Worm (Caenorhabditis elegans) whole organism, L2 larva: ENCODE data around the gene C49H3.6.

Source experiments
- C34F6.9 ChIP-seq: fragments of 150-350 bp; optimal IDR thresholded peaks from 2 replicates; lab custom pipeline; 2014; ENCODE audit warnings: missing biosample characterization, missing genetic modification characterization
- F13H6.1 ChIP-seq: sonication (generic microtip); optimal IDR thresholded peaks from 2 replicates; lab custom pipeline; 2016; ENCODE audit warnings: missing genetic modification characterization, missing compliant biosample characterization
- Y55F3AM.14 ChIP-seq: fragments of 200-800 bp; sonication (Bioruptor generic); optimal IDR thresholded peaks from 2 replicates; lab custom pipeline; 2018; ENCODE audit warnings: mild to moderate bottlenecking, missing genetic modification characterization, missing compliant biosample characterization
- alr-1 ChIP-seq: fragments of 150-350 bp; optimal IDR thresholded peaks from 2 replicates; lab custom pipeline; 2014; ENCODE audit warnings: missing biosample characterization, missing genetic modification characterization
- aly-2 ChIP-seq: fragments of 150-350 bp; optimal IDR thresholded peaks from 2 replicates; lab custom pipeline; 2014; ENCODE audit warnings: missing biosample characterization, missing genetic modification characterization
- blmp-1 ChIP-seq: sonication (generic microtip); optimal IDR thresholded peaks from 2 replicates; lab custom pipeline; 2017; ENCODE audit warnings: missing genetic modification characterization, mild to moderate bottlenecking, missing compliant biosample characterization, antibody characterized with exemption, moderate library complexity; ENCODE audit not compliant: insufficient read depth
- ceh-16 ChIP-seq: fragments of 150-350 bp; optimal IDR thresholded peaks from 2 replicates; lab custom pipeline; 2014; ENCODE audit warnings: missing biosample characterization, missing genetic modification characterization
- ceh-82 ChIP-seq: fragments of 150-350 bp; optimal IDR thresholded peaks from 2 replicates; lab custom pipeline; 2014; ENCODE audit warnings: missing biosample characterization, missing genetic modification characterization
- dmd-4 ChIP-seq: sonication (generic microtip); optimal IDR thresholded peaks from 2 replicates; lab custom pipeline; 2017; ENCODE audit warnings: missing biosample characterization, missing genetic modification characterization
- egl-27 ChIP-seq: sonication (generic microtip); optimal IDR thresholded peaks from 3 replicates; lab custom pipeline; 2017; ENCODE audit warnings: missing biosample characterization, missing genetic modification reagents, missing genetic modification characterization
- elt-3 ChIP-seq: sonication (generic microtip); optimal IDR thresholded peaks from 2 replicates; lab custom pipeline; 2017; ENCODE audit warnings: missing biosample characterization, missing genetic modification characterization
- fos-1 ChIP-seq: fragments of 150-350 bp; optimal IDR thresholded peaks from 2 replicates; lab custom pipeline; 2014; ENCODE audit warnings: missing biosample characterization, missing genetic modification characterization
- gmeb-1 ChIP-seq: fragments of 150-350 bp; optimal IDR thresholded peaks from 2 replicates; lab custom pipeline; 2014; ENCODE audit warnings: missing biosample characterization, missing genetic modification characterization
- lin-11 ChIP-seq: fragments of 150-350 bp; sonication (generic microtip); optimal IDR thresholded peaks from 2 replicates; lab custom pipeline; 2014; ENCODE audit warnings: missing biosample characterization, missing genetic modification characterization, inconsistent platforms, mixed read lengths
- lin-13 ChIP-seq: fragments of 150-350 bp; optimal IDR thresholded peaks from 2 replicates; lab custom pipeline; 2014; ENCODE audit warnings: missing biosample characterization, missing genetic modification reagents, missing genetic modification characterization
- lin-39 ChIP-seq: fragments of 150-350 bp; optimal IDR thresholded peaks from 2 replicates; lab custom pipeline; 2014; ENCODE audit warnings: missing biosample characterization, missing genetic modification reagents, missing genetic modification characterization
- lsy-2 ChIP-seq, 2 experiments: fragments of 150-350 bp in 1 of 2; sonication (generic microtip) in 1 of 2; optimal IDR thresholded peaks; 2 replicates each; lab custom pipeline; 2014 to 2017; ENCODE audit warnings: missing biosample characterization in 2 of 2, missing genetic modification characterization in 2 of 2
- mab-5 ChIP-seq: fragments of 150-350 bp; optimal IDR thresholded peaks from 2 replicates; lab custom pipeline; 2014; ENCODE audit warnings: missing biosample characterization, missing genetic modification characterization
- mbf-1 ChIP-seq: sonication (generic microtip); optimal IDR thresholded peaks from 2 replicates; lab custom pipeline; 2017; ENCODE audit warnings: missing biosample characterization, missing genetic modification characterization
- mdl-1 ChIP-seq, 2 experiments: fragments of 150-350 bp in 1 of 2; sonication (generic microtip) in 1 of 2; optimal IDR thresholded peaks; 2 replicates each; lab custom pipeline; 2017; ENCODE audit warnings: missing biosample characterization in 2 of 2, missing genetic modification characterization in 2 of 2
- nhr-129 ChIP-seq: fragments of 150-350 bp; optimal IDR thresholded peaks from 2 replicates; lab custom pipeline; 2014; ENCODE audit warnings: missing biosample characterization, missing genetic modification characterization
- nhr-237 ChIP-seq: fragments of 150-350 bp; optimal IDR thresholded peaks from 2 replicates; lab custom pipeline; 2014; ENCODE audit warnings: missing biosample characterization, missing genetic modification characterization
- nhr-77 ChIP-seq: fragments of 150-350 bp; optimal IDR thresholded peaks from 2 replicates; lab custom pipeline; 2014; ENCODE audit warnings: missing biosample characterization, missing genetic modification characterization
- sem-4 ChIP-seq: fragments of 150-350 bp; optimal IDR thresholded peaks from 2 replicates; lab custom pipeline; 2014; ENCODE audit warnings: missing biosample characterization, missing genetic modification reagents, missing genetic modification characterization
- skn-1 ChIP-seq: sonication (generic microtip); optimal IDR thresholded peaks from 2 replicates; lab custom pipeline; 2017; ENCODE audit warnings: missing biosample characterization, missing genetic modification characterization
- sma-3 ChIP-seq: sonication (generic microtip); optimal IDR thresholded peaks from 2 replicates; lab custom pipeline; 2016; ENCODE audit warnings: missing genetic modification reagents, missing genetic modification characterization, missing compliant biosample characterization
- snpc-4 ChIP-seq: fragments of 150-350 bp; optimal IDR thresholded peaks from 2 replicates; lab custom pipeline; 2014; ENCODE audit warnings: missing biosample characterization, missing genetic modification characterization
- unc-55 ChIP-seq: fragments of 150-350 bp; sonication (generic microtip); optimal IDR thresholded peaks from 3 replicates; lab custom pipeline; 2014; ENCODE audit warnings: missing biosample characterization, missing genetic modification reagents, missing genetic modification characterization
- unc-62 ChIP-seq: fragments of 150-350 bp; optimal IDR thresholded peaks from 2 replicates; lab custom pipeline; 2014; ENCODE audit warnings: missing biosample characterization, missing genetic modification reagents, missing genetic modification characterization
- zag-1 ChIP-seq: fragments of 150-350 bp; optimal IDR thresholded peaks from 2 replicates; lab custom pipeline; 2014; ENCODE audit warnings: missing biosample characterization, missing genetic modification characterization
- ztf-11 ChIP-seq: sonication (generic microtip); optimal IDR thresholded peaks from 2 replicates; lab custom pipeline; 2017; ENCODE audit warnings: missing biosample characterization, missing genetic modification characterization

The C49H3.6 gene

DNA sequence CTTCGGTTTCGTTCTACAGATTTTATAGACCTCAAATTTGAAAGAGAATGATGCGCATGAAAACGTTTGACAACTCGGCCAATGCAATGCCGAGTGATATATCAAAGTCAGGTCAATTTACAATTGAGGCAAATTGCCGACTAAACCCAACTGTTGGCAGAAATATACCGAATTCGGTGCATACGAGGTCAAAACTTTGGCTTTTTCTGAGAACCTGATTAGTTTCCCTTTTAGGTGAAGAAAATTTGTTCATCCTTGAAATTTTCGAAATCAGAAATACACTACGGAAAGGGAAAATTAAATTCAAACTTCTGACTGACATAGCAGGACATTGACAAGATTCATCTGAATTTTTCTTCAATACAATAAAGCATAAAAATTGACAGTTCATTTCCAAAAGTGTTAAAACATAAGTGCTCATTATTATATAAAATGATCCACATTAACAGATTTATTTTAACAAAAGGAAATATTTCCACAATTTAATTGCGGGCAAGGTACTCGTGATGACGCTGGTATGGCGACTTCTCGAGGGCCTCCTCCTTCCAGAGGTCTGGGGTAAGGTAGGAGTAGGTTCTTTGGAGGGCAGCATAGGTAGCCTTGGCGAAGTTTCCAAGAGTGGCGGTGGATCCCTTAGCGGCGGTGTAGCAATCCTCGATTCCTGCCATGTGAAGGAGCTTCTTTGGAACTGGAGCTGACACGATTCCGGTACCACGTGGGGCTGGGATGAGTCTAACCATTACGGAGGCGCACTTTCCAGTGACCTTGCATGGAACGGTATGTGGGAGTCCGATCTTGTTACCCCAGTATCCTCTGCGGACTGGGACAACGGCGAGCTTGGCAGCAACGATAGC, 21.7 kb downstream of the C49H3.6 start:
- TF ChIP-seq nhr-237 (tag; lab: Kevin White, UChicago) (no peak), lin-39 (tag; lab: Kevin White, UChicago) (no peak), egl-27 (tag; lab: Kevin White, UChicago) (no peak), C34F6.9 (no peak), nhr-77 (tag; lab: Kevin White, UChicago) (no peak)

DNA sequence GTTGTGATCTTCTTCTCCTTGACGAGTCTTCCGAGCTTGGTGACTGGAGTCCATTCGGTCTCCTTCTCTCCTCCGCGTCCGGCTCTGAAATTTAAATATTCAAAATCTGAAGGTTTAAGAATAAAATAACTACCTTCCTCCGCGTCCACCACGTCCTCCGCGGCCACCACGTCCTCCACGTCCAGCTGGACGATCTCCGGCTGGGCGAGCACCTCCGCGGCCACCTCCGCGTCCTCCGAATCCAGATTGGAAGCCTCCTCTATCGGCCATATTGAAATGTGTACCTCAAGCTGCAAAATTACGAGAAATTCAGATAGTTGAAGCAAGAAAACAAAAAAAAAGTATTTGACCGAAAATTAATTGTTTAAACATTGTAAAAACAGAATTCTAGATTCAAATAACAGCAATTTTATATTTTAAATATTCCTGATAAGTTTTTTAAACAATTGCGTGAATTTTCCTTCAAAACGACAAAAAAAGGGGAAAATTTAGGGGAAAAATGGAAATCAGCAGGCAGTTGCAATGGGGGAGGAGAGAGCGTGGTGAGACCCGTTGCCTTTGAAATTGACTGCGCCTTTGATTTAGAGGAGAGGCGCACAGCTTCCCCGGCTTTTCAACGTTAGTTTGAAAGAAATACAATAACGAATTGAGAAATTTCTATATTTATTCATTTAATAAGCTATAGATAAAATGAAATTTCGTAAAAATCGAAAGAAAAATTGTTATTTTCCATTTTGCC, 22.7 kb downstream of the C49H3.6 start, which contains the start of gene rps-2:
rps-2 (minus strand) TSS at position 290 of the 739 bp plus-strand sequence.
- no peak for TF ChIP-seq F13H6.1 (tag; lab: Kevin White, UChicago)
- no peak for TF ChIP-seq mdl-1 (tag; optimal IDR thresholded peaks at IDR 0.05; lab: Kevin White, UChicago)
- TF ChIP-seq fos-1 (tag; lab: Kevin White, UChicago) = peak; percentile 1
- TF ChIP-seq lin-13 (GFP tag; lab: Kevin White, UChicago) = peak; percentile 28
- TF ChIP-seq C34F6.9 = peak; percentile 50
- TF ChIP-seq lsy-2 (tag; optimal IDR thresholded peaks at IDR 0.05; lab: Kevin White, UChicago) = peak in 1 of 2 experiments; percentile 32
- peak; percentile 10 for TF ChIP-seq nhr-129 (tag; lab: Kevin White, UChicago)
- TF ChIP-seq, all 48 proteins: peak for 5

DNA sequence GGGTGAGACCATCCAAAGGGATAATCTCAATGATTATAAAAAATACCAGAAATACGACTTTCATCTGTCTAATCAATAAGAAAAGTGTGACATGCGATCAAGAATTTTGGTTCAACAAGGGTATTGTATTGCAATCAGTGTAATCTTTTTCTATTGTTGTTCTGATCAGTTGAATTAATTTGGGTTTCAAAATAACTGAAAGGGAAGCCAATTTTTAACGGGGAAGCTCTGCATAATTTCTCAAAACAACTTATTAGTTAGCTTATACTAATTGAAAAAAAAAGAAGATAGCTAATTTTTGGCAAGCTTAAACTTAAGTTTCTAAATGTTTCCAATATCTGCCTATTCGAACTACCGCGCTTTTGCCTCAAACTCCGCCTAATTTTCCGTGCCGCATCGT, 23.7 kb downstream of the C49H3.6 start, which contains the start of gene C49H3.12:
C49H3.12 (minus strand) TSS at position 101 of the 400 bp plus-strand sequence.
- TF ChIP-seq lin-11 (tag; lab: Kevin White, UChicago) (no peak), unc-62 (GFP tag; lab: Kevin White, UChicago) (no peak), lin-39 (tag; lab: Kevin White, UChicago) (no peak), elt-3 (tag; lab: Kevin White, UChicago) (no peak), blmp-1 (tag; lab: Kevin White, UChicago) (no peak), Y55F3AM.14 (GFP tag; lab: Kevin White, UChicago) (no peak), gmeb-1 (tag; lab: Kevin White, UChicago) (no peak), sma-3 (GFP tag; lab: Kevin White, UChicago) (no peak), sem-4 (no peak), ztf-11 (tag; lab: Kevin White, UChicago) (no peak), mab-5 (tag; lab: Kevin White, UChicago) (no peak), nhr-237 (tag; lab: Kevin White, UChicago) (no peak), snpc-4 (tag; lab: Kevin White, UChicago) (no peak), lsy-2 (tag; optimal IDR thresholded peaks at IDR 0.05; lab: Kevin White, UChicago) (no peak), F13H6.1 (tag; lab: Kevin White, UChicago) (no peak), mbf-1 (tag; lab: Kevin White, UChicago) (no peak), ceh-82 (tag; lab: Kevin White, UChicago) (no peak), skn-1 (tag; lab: Kevin White, UChicago) (no peak), ceh-16 (tag; lab: Kevin White, UChicago) (no peak)

DNA sequence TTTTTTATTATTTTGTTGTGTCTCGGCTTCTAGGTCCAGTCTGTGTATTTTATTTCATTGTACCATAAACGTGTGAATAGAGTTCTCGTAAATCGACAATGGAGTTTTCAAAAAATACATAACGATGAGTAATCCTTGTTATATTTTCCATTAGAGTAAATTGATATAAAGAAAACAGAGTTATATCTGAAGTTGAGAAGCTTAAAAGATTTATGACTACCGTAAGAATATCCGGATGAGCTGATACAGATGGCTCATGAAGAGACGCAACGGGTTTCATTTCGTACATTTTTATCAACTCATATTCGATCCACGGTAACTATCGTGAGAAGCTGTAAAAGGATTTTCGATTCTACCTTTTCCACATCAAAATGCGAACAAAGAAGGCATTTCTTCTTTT, 24.3 kb downstream of the C49H3.6 start, which contains the start of gene gcy-8:
gcy-8 (plus strand) TSS at position 301 of the 400 bp plus-strand sequence.
- TF ChIP-seq mab-5 (tag; lab: Kevin White, UChicago) = no peak
- no peak for TF ChIP-seq mbf-1 (tag; lab: Kevin White, UChicago)
- TF ChIP-seq ztf-11 (tag; lab: Kevin White, UChicago) = no peak
- no peak for TF ChIP-seq unc-62 (GFP tag; lab: Kevin White, UChicago)
- no peak for TF ChIP-seq sem-4
- no peak for TF ChIP-seq ceh-16 (tag; lab: Kevin White, UChicago)
- no peak for TF ChIP-seq unc-55 (GFP tag; lab: Kevin White, UChicago)
- no peak for TF ChIP-seq skn-1 (tag; lab: Kevin White, UChicago)
- TF ChIP-seq blmp-1 (tag; lab: Kevin White, UChicago) = no peak
- no peak for TF ChIP-seq zag-1 (tag; lab: Kevin White, UChicago)
- TF ChIP-seq ceh-82 (tag; lab: Kevin White, UChicago) = no peak
- no peak for TF ChIP-seq dmd-4 (tag; lab: Kevin White, UChicago)
- no peak for TF ChIP-seq alr-1 (tag; lab: Kevin White, UChicago)
- TF ChIP-seq aly-2 (tag; lab: Kevin White, UChicago) = no peak
- TF ChIP-seq lin-11 (tag; lab: Kevin White, UChicago) = no peak
- no peak for TF ChIP-seq F13H6.1 (tag; lab: Kevin White, UChicago)
- no peak for TF ChIP-seq lin-13 (GFP tag; lab: Kevin White, UChicago)
